Fruit fly (Drosophila melanogaster) whole organism, embryonic: ENCODE data around the gene Glt.

ENCODE experiments used
- Aef1 ChIP-seq: fragments of 200-800 bp; sonication (Bioruptor generic); IDR thresholded peaks from 3 replicates; pipeline ENCODE4 v1.3.6; 2022; ENCODE audit warnings: missing biosample characterization, missing genetic modification characterization
- CG1024 ChIP-seq: fragments of 200-800 bp; sonication (Bioruptor generic); IDR thresholded peaks from 2 replicates; pipeline ENCODE4 v1.3.6; 2022; ENCODE audit warnings: missing biosample characterization, missing genetic modification characterization
- CG10366 ChIP-seq: fragments of 200-800 bp; sonication (Bioruptor generic); IDR thresholded peaks from 2 replicates; pipeline ENCODE4 v1.3.6; 2022; ENCODE audit warnings: missing biosample characterization, missing genetic modification characterization
- CG12219 ChIP-seq: fragments of 200-800 bp; sonication (Bioruptor generic); optimal IDR thresholded peaks from 3 replicates; lab custom pipeline; 2018; ENCODE audit warnings: missing biosample characterization, mild to moderate bottlenecking, missing genetic modification characterization
- CG12942 ChIP-seq: fragments of 200-800 bp; sonication (Bioruptor generic); optimal IDR thresholded peaks from 3 replicates; lab custom pipeline; 2016; ENCODE audit warnings: missing biosample characterization, missing genetic modification characterization
- CG15011 ChIP-seq: fragments of 200-800 bp; sonication (Bioruptor generic); optimal IDR thresholded peaks from 3 replicates; lab custom pipeline; 2018; ENCODE audit warnings: missing biosample characterization, mild to moderate bottlenecking, missing genetic modification characterization
- CG15696 ChIP-seq: fragments of 200-800 bp; sonication (Bioruptor generic); optimal IDR thresholded peaks from 2 replicates; lab custom pipeline; 2019; ENCODE audit warnings: missing biosample characterization, mild to moderate bottlenecking, missing genetic modification characterization, moderate library complexity
- CG1602 ChIP-seq: fragments of 200-800 bp; sonication (Bioruptor generic); optimal IDR thresholded peaks from 3 replicates; lab custom pipeline; 2016; ENCODE audit warnings: missing biosample characterization, missing genetic modification characterization
- CG17186 ChIP-seq: fragments of 200-800 bp; sonication (Bioruptor generic); optimal IDR thresholded peaks from 3 replicates; lab custom pipeline; 2017; ENCODE audit warnings: missing biosample characterization, missing genetic modification reagents, missing genetic modification characterization
- CG1792 ChIP-seq: fragments of 200-800 bp; sonication (Bioruptor generic); optimal IDR thresholded peaks from 2 replicates; lab custom pipeline; 2016; ENCODE audit warnings: missing biosample characterization, missing genetic modification characterization
- CG18011 ChIP-seq: fragments of 200-800 bp; sonication (Bioruptor generic); optimal IDR thresholded peaks from 2 replicates; lab custom pipeline; 2017; ENCODE audit warnings: missing biosample characterization, missing genetic modification characterization, mild to moderate bottlenecking, moderate library complexity, missing genotype
- CG2116 ChIP-seq: fragments of 200-800 bp; sonication (Bioruptor generic); optimal IDR thresholded peaks from 3 replicates; lab custom pipeline; 2018; ENCODE audit warnings: missing biosample characterization, mild to moderate bottlenecking, missing genetic modification characterization
- CG30431 ChIP-seq: fragments of 200-800 bp; sonication (Bioruptor generic); optimal IDR thresholded peaks from 2 replicates; lab custom pipeline; 2017; ENCODE audit warnings: missing biosample characterization, missing genetic modification characterization
- CG31388 ChIP-seq: fragments of 200-800 bp; sonication (Bioruptor generic); optimal IDR thresholded peaks from 2 replicates; lab custom pipeline; 2016; ENCODE audit warnings: missing biosample characterization, missing genetic modification characterization
- CG3281 ChIP-seq: fragments of 200-800 bp; sonication (Bioruptor generic); optimal IDR thresholded peaks from 3 replicates; lab custom pipeline; 2017; ENCODE audit warnings: missing biosample characterization, mild to moderate bottlenecking, missing genetic modification characterization
- CG43689 ChIP-seq: fragments of 200-800 bp; sonication (Bioruptor generic); IDR thresholded peaks from 2 replicates; pipeline ENCODE4 v1.3.6; 2022; ENCODE audit warnings: missing biosample characterization, missing genetic modification characterization
- CG6254 ChIP-seq: fragments of 200-800 bp; sonication (Bioruptor generic); optimal IDR thresholded peaks from 3 replicates; lab custom pipeline; 2017; ENCODE audit warnings: mild to moderate bottlenecking, missing biosample characterization, missing genetic modification reagents, missing genetic modification characterization
- CG6654 ChIP-seq: fragments of 200-800 bp; sonication (Bioruptor generic); optimal IDR thresholded peaks from 2 replicates; lab custom pipeline; 2017; ENCODE audit warnings: missing biosample characterization, mild to moderate bottlenecking, missing genetic modification characterization
- CG9437 ChIP-seq: fragments of 200-800 bp; sonication (Bioruptor generic); optimal IDR thresholded peaks from 2 replicates; lab custom pipeline; 2018; ENCODE audit warnings: missing biosample characterization, mild to moderate bottlenecking, missing genetic modification characterization
- CG9609 ChIP-seq: fragments of 200-800 bp; sonication (Bioruptor generic); optimal IDR thresholded peaks from 3 replicates; lab custom pipeline; 2016; ENCODE audit warnings: missing biosample characterization, missing genetic modification characterization
- CG9932 ChIP-seq: fragments of 200-800 bp; sonication (Bioruptor generic); IDR thresholded peaks from 2 replicates; pipeline ENCODE4 v1.3.6; 2022; ENCODE audit warnings: missing biosample characterization, missing genetic modification characterization
- CTCF ChIP-seq: fragments of 200-800 bp; sonication (Bioruptor generic); optimal IDR thresholded peaks from 2 replicates; lab custom pipeline; 2017; ENCODE audit warnings: missing biosample characterization, mild to moderate bottlenecking, missing genetic modification characterization, moderate library complexity
- CkIIα-i1 ChIP-seq: fragments of 200-800 bp; sonication (Bioruptor generic); IDR thresholded peaks from 2 replicates; pipeline ENCODE4 v1.3.6; 2022; ENCODE audit warnings: missing biosample characterization, missing genetic modification characterization
- Fer2 ChIP-seq: fragments of 200-800 bp; sonication (Bioruptor generic); optimal IDR thresholded peaks from 2 replicates; lab custom pipeline; 2018; ENCODE audit warnings: missing biosample characterization, mild to moderate bottlenecking, missing genetic modification characterization, moderate library complexity
- HmgD ChIP-seq: fragments of 200-800 bp; sonication (Bioruptor generic); optimal IDR thresholded peaks from 3 replicates; lab custom pipeline; 2016; ENCODE audit warnings: missing biosample characterization, missing genetic modification characterization
- Jarid2 ChIP-seq: fragments of 200-800 bp; sonication (Bioruptor generic); optimal IDR thresholded peaks from 3 replicates; lab custom pipeline; 2017; ENCODE audit warnings: mild to moderate bottlenecking, missing biosample characterization, missing genetic modification reagents, missing genetic modification characterization
- Sry-δ ChIP-seq: fragments of 200-800 bp; sonication (Bioruptor generic); optimal IDR thresholded peaks from 2 replicates; lab custom pipeline; 2016; ENCODE audit warnings: missing biosample characterization, missing genetic modification characterization
- Xbp1 ChIP-seq: fragments of 200-800 bp; sonication (Bioruptor generic); optimal IDR thresholded peaks from 3 replicates; lab custom pipeline; 2016; ENCODE audit warnings: missing biosample characterization, mild to moderate bottlenecking, missing genetic modification characterization
- amos ChIP-seq: fragments of 200-800 bp; sonication (Bioruptor generic); IDR thresholded peaks from 2 replicates; pipeline ENCODE4 v1.3.6; 2022; ENCODE audit warnings: missing biosample characterization, missing genetic modification characterization; ENCODE audit not compliant: partially characterized antibody
- bbx ChIP-seq: fragments of 200-800 bp; sonication (Bioruptor generic); IDR thresholded peaks from 2 replicates; pipeline ENCODE4 v1.3.6; 2022; ENCODE audit warnings: missing biosample characterization, missing genetic modification characterization; ENCODE audit not compliant: partially characterized antibody
- cg ChIP-seq: fragments of 200-800 bp; sonication (Bioruptor generic); optimal IDR thresholded peaks from 3 replicates; lab custom pipeline; 2019; ENCODE audit warnings: missing biosample characterization, mild to moderate bottlenecking, missing genetic modification characterization, moderate library complexity
- corto ChIP-seq: fragments of 200-800 bp; sonication (Bioruptor generic); optimal IDR thresholded peaks from 2 replicates; lab custom pipeline; 2016; ENCODE audit warnings: missing biosample characterization, mild to moderate bottlenecking, missing genetic modification characterization, moderate library complexity
- dimm ChIP-seq: fragments of 200-800 bp; sonication (Bioruptor generic); IDR thresholded peaks from 2 replicates; pipeline ENCODE4 v1.3.6; 2022; ENCODE audit warnings: missing biosample characterization, missing genetic modification characterization
- disco-r ChIP-seq: fragments of 200-800 bp; sonication (Bioruptor generic); optimal IDR thresholded peaks from 2 replicates; lab custom pipeline; 2016; ENCODE audit warnings: missing biosample characterization, missing genetic modification characterization
- dpn ChIP-seq, 2 experiments: fragments of 200-800 bp; sonication (Bioruptor generic); optimal IDR thresholded peaks; 3 replicates each; lab custom pipeline; 2016; ENCODE audit warnings: missing biosample characterization in 2 of 2, missing genetic modification characterization in 2 of 2
- gce ChIP-seq: fragments of 200-800 bp; sonication (Bioruptor generic); IDR thresholded peaks from 3 replicates; pipeline ENCODE4 v1.3.6; 2022; ENCODE audit warnings: missing biosample characterization, missing genetic modification characterization
- gcm ChIP-seq: fragments of 200-800 bp; sonication (Bioruptor generic); optimal IDR thresholded peaks from 2 replicates; lab custom pipeline; 2019; ENCODE audit warnings: missing biosample characterization, mild to moderate bottlenecking, missing genetic modification characterization, moderate library complexity
- grn ChIP-seq: fragments of 200-800 bp; sonication (Bioruptor generic); optimal IDR thresholded peaks from 3 replicates; lab custom pipeline; 2017; ENCODE audit warnings: missing biosample characterization, missing genetic modification characterization
- her ChIP-seq: fragments of 200-800 bp; sonication (Bioruptor generic); optimal IDR thresholded peaks from 2 replicates; lab custom pipeline; 2016; ENCODE audit warnings: missing biosample characterization, missing genetic modification characterization
- insv ChIP-seq, 2 experiments: fragments of 200-800 bp; sonication (Bioruptor generic); optimal IDR thresholded peaks; 3 replicates each; lab custom pipeline; 2016 to 2018; ENCODE audit warnings: missing biosample characterization in 2 of 2, missing genetic modification characterization in 2 of 2
- jing ChIP-seq: fragments of 200-800 bp; sonication (Bioruptor generic); optimal IDR thresholded peaks from 2 replicates; lab custom pipeline; 2018; ENCODE audit warnings: missing biosample characterization, mild to moderate bottlenecking, missing genetic modification characterization
- pita ChIP-seq: fragments of 200-800 bp; sonication (Bioruptor generic); optimal IDR thresholded peaks from 2 replicates; lab custom pipeline; 2017; ENCODE audit warnings: missing biosample characterization, mild to moderate bottlenecking, missing genetic modification characterization
- prd ChIP-seq, 3 experiments: fragments of >200 bp in 2 of 3; fragments of 200-800 bp in 1 of 3; sonication (Bioruptor generic) in 1 of 3; optimal IDR thresholded peaks in 2 of 3; IDR thresholded peaks in 1 of 3; 2 replicates in 2 of 3; 3 replicates in 1 of 3; pipeline versions ENCODE4 v1.3.6 to Lab custom; 2017 to 2022; ENCODE audit warnings: missing biosample characterization in 1 of 3, missing genetic modification characterization in 1 of 3
- rib ChIP-seq: fragments of 200-800 bp; sonication (Bioruptor generic); IDR thresholded peaks from 2 replicates; pipeline ENCODE4 v1.3.6; 2022; ENCODE audit warnings: missing biosample characterization, missing genetic modification characterization
- salm ChIP-seq: fragments of 200-800 bp; sonication (Bioruptor generic); optimal IDR thresholded peaks from 2 replicates; lab custom pipeline; 2018; ENCODE audit warnings: missing biosample characterization, mild to moderate bottlenecking, missing genetic modification characterization
- sisA ChIP-seq: fragments of 200-800 bp; sonication (Bioruptor generic); IDR thresholded peaks from 2 replicates; pipeline ENCODE4 v1.3.6; 2022; ENCODE audit warnings: missing biosample characterization, missing genetic modification characterization
- tio ChIP-seq: fragments of 200-800 bp; sonication (Bioruptor generic); optimal IDR thresholded peaks from 2 replicates; lab custom pipeline; 2017; ENCODE audit warnings: missing biosample characterization, missing genetic modification characterization, inconsistent platforms
- trem ChIP-seq: fragments of 200-800 bp; optimal IDR thresholded peaks from 3 replicates; lab custom pipeline; 2019; ENCODE audit warnings: missing biosample characterization, mild to moderate bottlenecking, missing genetic modification characterization, moderate library complexity
- tup ChIP-seq: fragments of 200-800 bp; sonication (Bioruptor generic); optimal IDR thresholded peaks from 2 replicates; lab custom pipeline; 2016; ENCODE audit warnings: missing biosample characterization, mild to moderate bottlenecking, missing genetic modification characterization, moderate library complexity

The Glt gene

DNA sequence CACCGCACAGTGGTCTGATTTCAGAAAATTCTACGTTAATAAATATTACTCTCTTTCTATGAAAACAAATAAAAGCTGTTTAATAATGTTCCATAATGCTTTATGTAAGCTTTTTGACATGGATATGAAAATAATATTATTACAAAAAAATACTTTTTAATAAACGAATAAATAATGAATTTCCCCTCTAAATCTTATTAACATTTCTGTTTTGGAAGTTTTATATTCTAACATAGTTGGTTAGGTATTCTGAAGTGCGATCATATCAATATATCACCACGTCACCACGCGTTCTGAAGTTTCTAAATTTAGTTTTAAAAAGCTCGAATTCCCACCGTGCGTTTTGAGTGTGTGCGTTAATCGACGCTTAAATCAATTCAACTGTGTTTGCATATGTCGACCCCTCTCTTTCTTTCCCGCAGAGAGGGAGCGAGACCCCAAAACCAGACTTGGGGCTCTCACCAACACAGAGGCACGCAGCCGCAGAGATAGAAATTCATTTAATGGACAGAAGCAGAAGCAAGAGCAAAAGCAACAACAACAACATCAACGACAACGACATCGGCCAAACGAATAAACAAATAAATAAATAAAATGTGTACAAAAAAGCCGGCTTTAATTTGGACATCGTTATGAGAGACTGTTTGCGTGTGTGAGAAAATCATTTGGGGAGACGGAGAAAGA is 18.9 kb downstream of the Glt start (continued):
- peak; percentile 73 for TF ChIP-seq CG12942 (GFP tag; lab: Kevin White, UChicago)
- TF ChIP-seq Sry-δ: peak; percentile 2
- peak; percentile 32 for TF ChIP-seq CG17186
- TF ChIP-seq CG6254: peak; percentile 79
- TF ChIP-seq rib (GFP tag; lab: Robert Waterston, UW): no peak
- no peak; the same call in 1 of the 2 replicates for TF ChIP-seq CG10366 (GFP tag; lab: Robert Waterston, UW)
- TF ChIP-seq CG1024 (GFP tag; lab: Robert Waterston, UW): no peak
- peak; percentile 89 for TF ChIP-seq Xbp1 (GFP tag; lab: Kevin White, UChicago)
- peak; percentile 17 for TF ChIP-seq tup (GFP tag; lab: Kevin White, UChicago)
- peak; percentile 43; the same call in 1 of the 2 replicates for TF ChIP-seq CG43689 (GFP tag; lab: Robert Waterston, UW)
- TF ChIP-seq jing: peak; percentile 68
- TF ChIP-seq CG18011 (GFP tag; lab: Kevin White, UChicago): peak; percentile 34
- peak; percentile 49; the same call in 2 of the 3 replicates for TF ChIP-seq Aef1 (GFP tag; lab: Robert Waterston, UW)
- no peak for TF ChIP-seq pita
- no peak for TF ChIP-seq HmgD (GFP tag; lab: Kevin White, UChicago)
- TF ChIP-seq CkIIα-i1: no peak
- no peak for TF ChIP-seq CG31388
- no peak for TF ChIP-seq CG1792 (GFP tag; lab: Kevin White, UChicago)
- peak; percentile 37 for TF ChIP-seq CTCF
- TF ChIP-seq tio: peak; percentile 90
- TF ChIP-seq dpn (GFP tag; optimal IDR thresholded peaks at IDR 0.05; lab: Kevin White, UChicago): peak; percentile 62 to 83
- peak; percentile 73 for TF ChIP-seq CG1602 (GFP tag; lab: Kevin White, UChicago)
- TF ChIP-seq prd (optimal IDR thresholded peaks at IDR 0.05; lab: Kevin White, UChicago): no peak
- TF ChIP-seq prd (GFP tag; IDR thresholded peaks at IDR 0.05; lab: Robert Waterston, UW): peak; percentile 80
- TF ChIP-seq CG9437 (GFP tag; lab: Kevin White, UChicago): peak; percentile 92
- TF ChIP-seq gce (GFP tag; lab: Robert Waterston, UW): 0 out of 3 replicates have a peak, but pooled peaks have one; percentile 38
- peak; percentile 89 for TF ChIP-seq CG3281 (GFP tag; lab: Kevin White, UChicago)
- TF ChIP-seq cg (GFP tag; lab: Kevin White, UChicago): peak; percentile 85
- peak; percentile 90 for TF ChIP-seq gcm (GFP tag; lab: Kevin White, UChicago)
- TF ChIP-seq CG15696: peak; percentile 65
- no peak for TF ChIP-seq dimm (GFP tag; lab: Robert Waterston, UW)
- TF ChIP-seq CG9932 (GFP tag; lab: Robert Waterston, UW): peak; percentile 75
- TF ChIP-seq CG15011: peak; percentile 74
- TF ChIP-seq amos (GFP tag; lab: Robert Waterston, UW): no peak
- TF ChIP-seq CG30431 (GFP tag; lab: Kevin White, UChicago): peak; percentile 69
- TF ChIP-seq salm: peak; percentile 71
- peak; percentile 79 for TF ChIP-seq corto
- peak; percentile 43 for TF ChIP-seq her (GFP tag; lab: Kevin White, UChicago)
- TF ChIP-seq insv (GFP tag; optimal IDR thresholded peaks at IDR 0.05; lab: Kevin White, UChicago): peak in 1 of 2 experiments; percentile 22
- peak; percentile 33 for TF ChIP-seq CG9609
- TF ChIP-seq sisA (GFP tag; lab: Robert Waterston, UW): peak; percentile 67; the same call in 1 of the 2 replicates
- peak; percentile 44 for TF ChIP-seq CG12219
- peak; percentile 83 for TF ChIP-seq trem (tag; lab: Kevin White, UChicago)
- TF ChIP-seq disco-r (GFP tag; lab: Kevin White, UChicago): no peak
- peak; percentile 46 for TF ChIP-seq grn
- TF ChIP-seq bbx (GFP tag; lab: Robert Waterston, UW): no peak
- peak; percentile 66 for TF ChIP-seq CG2116
- TF ChIP-seq Jarid2 (GFP tag; lab: Kevin White, UChicago): peak; percentile 61
- peak; percentile 66 for TF ChIP-seq CG6654
- peak; percentile 61 for TF ChIP-seq Fer2 (tag; lab: Kevin White, UChicago)
